Fruit fly (Drosophila melanogaster): ENCODE measurements around the gene Ptpmeg.

Gene Ptpmeg

DNA sequence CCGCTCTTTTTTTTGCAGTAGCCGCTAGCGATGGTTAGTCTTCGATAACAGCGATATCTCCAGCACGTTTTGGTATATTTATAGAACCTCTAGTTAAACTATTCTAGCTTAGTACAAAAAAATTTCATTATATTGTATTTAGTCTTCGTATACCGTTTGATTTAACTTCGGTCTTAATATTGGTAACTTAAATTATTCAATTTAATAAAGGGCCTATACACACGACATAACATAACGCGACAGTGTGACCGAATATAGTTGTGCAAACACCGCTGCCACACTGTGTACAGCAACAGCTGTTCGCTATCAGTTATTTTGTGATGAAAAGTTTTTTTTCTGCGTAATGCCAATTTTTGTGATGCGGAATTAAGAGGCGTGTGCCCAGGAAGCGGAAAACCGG is 33.3 kb downstream of the Ptpmeg start, which contains the start of the genes Cdc5 and CG1233 (continued):
- TF ChIP-seq Hmr (GFP tag; optimal IDR thresholded peaks at IDR 0.05) = no peak
- no peak for TF ChIP-seq Doc2 (GFP tag; IDR thresholded peaks at IDR 0.05)
- no peak for TF ChIP-seq CG4404 (GFP tag; IDR thresholded peaks at IDR 0.05)
- no peak for TF ChIP-seq eve (GFP tag; optimal IDR thresholded peaks at IDR 0.05)
- no peak for TF ChIP-seq CG3163 (GFP tag; optimal IDR thresholded peaks at IDR 0.05)
- no peak for TF ChIP-seq ato (GFP tag; IDR thresholded peaks at IDR 0.05; ENCODE audit: partially characterized antibody)
- TF ChIP-seq Scr (GFP tag; IDR thresholded peaks at IDR 0.05; ENCODE audit: partially characterized antibody) = peak; percentile 60
- TF ChIP-seq Deaf1 (tag; optimal IDR thresholded peaks at IDR 0.05) = no peak
- TF ChIP-seq CG11085 (GFP tag; IDR thresholded peaks at IDR 0.05) = no peak
- no peak for TF ChIP-seq HLHmδ (GFP tag; optimal IDR thresholded peaks at IDR 0.05)
- TF ChIP-seq lilli (GFP tag; optimal IDR thresholded peaks at IDR 0.05) = peak; percentile 62
- TF ChIP-seq pho (GFP tag; optimal IDR thresholded peaks at IDR 0.05) = peak; percentile 50
- TF ChIP-seq CG6683 (GFP tag; optimal IDR thresholded peaks at IDR 0.05) = no peak
- no peak for TF ChIP-seq ro (GFP tag; IDR thresholded peaks at IDR 0.05)
- no peak for TF ChIP-seq HHEX (GFP tag; optimal IDR thresholded peaks at IDR 0.05)
- TF ChIP-seq sug (tag; optimal IDR thresholded peaks at IDR 0.05) = no peak
- TF ChIP-seq CG13894 (tag; optimal IDR thresholded peaks at IDR 0.05) = no peak
- no peak for TF ChIP-seq CG13296 (GFP tag; optimal IDR thresholded peaks at IDR 0.05)
- TF ChIP-seq CG10274 (GFP tag; optimal IDR thresholded peaks at IDR 0.05) = no peak
- no peak for TF ChIP-seq Antp (GFP tag; optimal IDR thresholded peaks at IDR 0.05)
- TF ChIP-seq CG14965 (GFP tag; optimal IDR thresholded peaks at IDR 0.05; ENCODE audit: borderline replicate concordance) = no peak
- TF ChIP-seq mam (GFP tag; optimal IDR thresholded peaks at IDR 0.05) = no peak
- no peak for TF ChIP-seq cad (GFP tag; optimal IDR thresholded peaks at IDR 0.05)
- peak; percentile 5 for TF ChIP-seq chn (GFP tag; optimal IDR thresholded peaks at IDR 0.05)
- no peak for TF ChIP-seq seq (GFP tag; IDR thresholded peaks at IDR 0.05)
- no peak for TF ChIP-seq abd-A (tag; optimal IDR thresholded peaks at IDR 0.05)
- peak; percentile 45; the same call in 1 of the 3 replicates for TF ChIP-seq H15 (GFP tag; IDR thresholded peaks at IDR 0.05)
- TF ChIP-seq CG7745 (tag; optimal IDR thresholded peaks at IDR 0.05) = no peak
- TF ChIP-seq repo (GFP tag; optimal IDR thresholded peaks at IDR 0.05) = peak; percentile 20
- no peak for TF ChIP-seq sima (GFP tag; optimal IDR thresholded peaks at IDR 0.05)
- TF ChIP-seq CG13123 (GFP tag; optimal IDR thresholded peaks at IDR 0.05) = no peak
- TF ChIP-seq esg (GFP tag; conservative IDR thresholded peaks at IDR 0.05) = no peak
- TF ChIP-seq schlank (tag; optimal IDR thresholded peaks at IDR 0.05) = no peak
- TF ChIP-seq Lim3 (GFP tag; IDR thresholded peaks at IDR 0.05) = no peak
- TF ChIP-seq nau (GFP tag; optimal IDR thresholded peaks at IDR 0.05) = no peak
- no peak for TF ChIP-seq Poxn (GFP tag; IDR thresholded peaks at IDR 0.05)
- TF ChIP-seq CG12744 (GFP tag; optimal IDR thresholded peaks at IDR 0.05) = peak; percentile 34
- no peak for TF ChIP-seq NC2α (GFP tag; optimal IDR thresholded peaks at IDR 0.05)
- peak; percentile 64 for TF ChIP-seq CG13775 (GFP tag; optimal IDR thresholded peaks at IDR 0.05)
- TF ChIP-seq CG31365 (tag; optimal IDR thresholded peaks at IDR 0.05) = no peak
- TF ChIP-seq sisA (GFP tag; IDR thresholded peaks at IDR 0.05) = no peak
- no peak for TF ChIP-seq crc (GFP tag; optimal IDR thresholded peaks at IDR 0.05)
- no peak for TF ChIP-seq CG14667 (GFP tag; IDR thresholded peaks at IDR 0.05)
- TF ChIP-seq Ets97D (GFP tag; optimal IDR thresholded peaks at IDR 0.05) = peak; percentile 75
- TF ChIP-seq CG17385 (GFP tag; optimal IDR thresholded peaks at IDR 0.05) = no peak
- TF ChIP-seq CG18599 (GFP tag; optimal IDR thresholded peaks at IDR 0.05) = no peak
- no peak for TF ChIP-seq CG15269 (tag; optimal IDR thresholded peaks at IDR 0.05)
- TF ChIP-seq CG2116 (GFP tag; optimal IDR thresholded peaks at IDR 0.05) = peak; percentile 76
- no peak for TF ChIP-seq NfI (GFP tag; optimal IDR thresholded peaks at IDR 0.05)
- peak; percentile 56 for TF ChIP-seq bab2 (GFP tag; optimal IDR thresholded peaks at IDR 0.05)
- no peak for TF ChIP-seq Nf-YA (GFP tag; IDR thresholded peaks at IDR 0.05)
- TF ChIP-seq ara (GFP tag; IDR thresholded peaks at IDR 0.05) = peak; percentile 42; the same call in 1 of the 2 replicates

Data from whole organism, embryonic.